Fruit fly (Drosophila melanogaster): ENCODE data around the gene Nup205.

Gene Nup205

dm6 chrX:19859331-19859730 is 7.3 kb downstream of the Nup205 start:
- TF ChIP-seq Sox15 (GFP tag; optimal IDR thresholded peaks at IDR 0.05), result no peak
- TF ChIP-seq CG6792 (GFP tag; optimal IDR thresholded peaks at IDR 0.05), result no peak
- no peak for TF ChIP-seq achi (GFP tag; optimal IDR thresholded peaks at IDR 0.05)
- no peak for TF ChIP-seq CG6276 (GFP tag; optimal IDR thresholded peaks at IDR 0.05)
- no peak for TF ChIP-seq CG8319 (GFP tag; optimal IDR thresholded peaks at IDR 0.05)
- TF ChIP-seq eg (GFP tag; IDR thresholded peaks at IDR 0.05), result no peak
- no peak for TF ChIP-seq salr (GFP tag; optimal IDR thresholded peaks at IDR 0.05)
- no peak for TF ChIP-seq CG6163 (GFP tag; IDR thresholded peaks at IDR 0.05)
- no peak for TF ChIP-seq Hr38 (GFP tag; optimal IDR thresholded peaks at IDR 0.05)
- no peak for TF ChIP-seq CG10631 (GFP tag; optimal IDR thresholded peaks at IDR 0.05)
- no peak for TF ChIP-seq CG15336 (GFP tag; IDR thresholded peaks at IDR 0.05)
- TF ChIP-seq fd59A (GFP tag; optimal IDR thresholded peaks at IDR 0.05), result no peak

- TF ChIP-seq CG10669 (GFP tag; optimal IDR thresholded peaks at IDR 0.05) (no peak), lz (GFP tag; optimal IDR thresholded peaks at IDR 0.05) (peak; percentile 19), CG10631 (GFP tag; optimal IDR thresholded peaks at IDR 0.05) (no peak), Smox (GFP tag; optimal IDR thresholded peaks at IDR 0.05) (peak; percentile 32), CG6808 (GFP tag; optimal IDR thresholded peaks at IDR 0.05) (no peak), Ets96B (tag; optimal IDR thresholded peaks at IDR 0.05) (no peak), Hr39 (GFP tag; optimal IDR thresholded peaks at IDR 0.05) (peak; percentile 18), esn (GFP tag; optimal IDR thresholded peaks at IDR 0.05) (peak; percentile 15), CG15336 (GFP tag; IDR thresholded peaks at IDR 0.05) (peak; percentile 58; the same call in 1 of the 2 replicates), salr (GFP tag; optimal IDR thresholded peaks at IDR 0.05) (no peak), Ets21C (GFP tag; optimal IDR thresholded peaks at IDR 0.05) (no peak), Blimp-1 (GFP tag; optimal IDR thresholded peaks at IDR 0.05) (no peak), Eip78C (GFP tag) (no peak), CG8119 (GFP tag; IDR thresholded peaks at IDR 0.05) (0 out of 3 replicates have a peak, but pooled peaks have one; percentile 46)
These were observed 13.6 kb downstream of the Nup205 start, which contains the start of gene THADA for dm6 chrX:19865389-19866144. Gene THADA (minus strand): TSS chrX:19865524.

DNA sequence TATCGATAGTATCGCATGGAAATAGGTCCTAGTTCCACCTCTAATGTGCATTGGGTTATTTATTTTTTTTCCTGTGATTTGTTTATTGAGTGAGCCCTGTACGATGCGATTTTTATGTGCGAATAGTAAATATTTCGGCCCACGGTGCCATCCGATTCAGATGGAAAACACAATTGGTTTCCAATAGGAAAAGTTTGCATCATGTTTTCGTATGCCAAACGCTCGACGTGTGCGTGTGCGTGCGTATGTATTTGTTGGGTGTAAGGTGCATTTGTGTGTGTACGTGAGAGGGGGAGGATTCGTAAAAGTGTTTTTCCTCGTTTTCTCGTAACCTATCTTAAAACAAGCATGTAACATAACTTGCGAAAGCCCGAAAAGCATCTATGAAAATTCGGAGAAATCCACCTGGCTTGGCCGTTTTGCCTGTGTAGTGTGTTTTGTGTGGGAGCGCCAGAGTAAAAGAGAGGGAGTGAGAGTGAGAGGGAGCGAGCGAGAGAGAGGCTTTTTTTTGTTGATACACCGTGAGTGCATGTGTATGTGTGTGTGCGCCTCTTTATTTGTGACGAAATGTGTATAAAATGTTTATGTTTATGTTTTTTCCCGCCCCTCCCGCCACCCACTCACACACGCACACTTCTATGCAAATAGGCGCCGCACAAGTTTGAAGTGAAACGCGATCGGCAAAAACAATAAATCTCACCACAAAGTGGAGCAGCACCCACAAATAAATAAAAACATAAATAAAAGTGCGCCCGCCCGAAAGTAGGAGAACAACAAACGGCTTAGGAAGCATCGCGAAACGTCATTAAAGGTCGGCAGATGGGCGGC is 14.3 kb downstream of the Nup205 start, which contains the start of gene Hers:
Gene Hers (plus strand): TSS at position 2 of the 828 bp plus-strand sequence.
- TF ChIP-seq Eip75B (GFP tag; optimal IDR thresholded peaks at IDR 0.05) (no peak), Eip78C (GFP tag) (peak; percentile 66), eg (GFP tag; IDR thresholded peaks at IDR 0.05) (0 out of 3 replicates have a peak, but pooled peaks have one; percentile 8), svp (GFP tag) (peak; percentile 63), fkh (GFP tag; optimal IDR thresholded peaks at IDR 0.05) (peak; percentile 73), Blimp-1 (GFP tag; optimal IDR thresholded peaks at IDR 0.05) (no peak), CG6163 (GFP tag; IDR thresholded peaks at IDR 0.05) (peak; percentile 26; the same call in 1 of the 3 replicates), CG6808 (GFP tag; optimal IDR thresholded peaks at IDR 0.05) (peak; percentile 22), Met (GFP tag; optimal IDR thresholded peaks at IDR 0.05) (no peak)

- TF ChIP-seq eg (GFP tag; IDR thresholded peaks at IDR 0.05) (0 out of 3 replicates have a peak, but pooled peaks have one; percentile 40), topi (GFP tag; optimal IDR thresholded peaks at IDR 0.05) (no peak)
These were observed 15.0 kb downstream of the Nup205 start for dm6 chrX:19867007-19867406.

- peak; percentile 93 for TF ChIP-seq dac (GFP tag; optimal IDR thresholded peaks at IDR 0.05)
- TF ChIP-seq esn (GFP tag; optimal IDR thresholded peaks at IDR 0.05), result peak; percentile 89
- peak; percentile 94 for TF ChIP-seq Ets96B (tag; optimal IDR thresholded peaks at IDR 0.05)
- peak; percentile 93 for TF ChIP-seq CG10669 (GFP tag; optimal IDR thresholded peaks at IDR 0.05)
- peak; percentile 95 for TF ChIP-seq Eip75B (GFP tag; optimal IDR thresholded peaks at IDR 0.05)
- peak; percentile 94 for TF ChIP-seq CG10631 (GFP tag; optimal IDR thresholded peaks at IDR 0.05)
- peak; percentile 93 for TF ChIP-seq Sox14 (GFP tag; optimal IDR thresholded peaks at IDR 0.05)
- peak; percentile 86 for TF ChIP-seq dsx (GFP tag; optimal IDR thresholded peaks at IDR 0.05; ENCODE audit: poor library complexity, severe bottlenecking)
- peak; percentile 78 for TF ChIP-seq CG11902 (GFP tag; optimal IDR thresholded peaks at IDR 0.05)
- peak; percentile 97 for TF ChIP-seq CG8119 (GFP tag; IDR thresholded peaks at IDR 0.05)
- TF ChIP-seq CG3919 (GFP tag; optimal IDR thresholded peaks at IDR 0.05), result peak; percentile 94
- TF ChIP-seq OdsH (GFP tag; optimal IDR thresholded peaks at IDR 0.05), result peak; percentile 94
- peak; percentile 94 for TF ChIP-seq fd59A (GFP tag; optimal IDR thresholded peaks at IDR 0.05)
- TF ChIP-seq Eip78C (GFP tag), result peak; percentile 98
- peak; percentile 87 for TF ChIP-seq lz (GFP tag; optimal IDR thresholded peaks at IDR 0.05)
- TF ChIP-seq CG11762 (GFP tag; optimal IDR thresholded peaks at IDR 0.05; ENCODE audit: insufficient read depth), result peak; percentile 95
- peak; percentile 84 for TF ChIP-seq Hr39 (GFP tag; optimal IDR thresholded peaks at IDR 0.05)
- peak; percentile 85 for TF ChIP-seq svp (GFP tag)
- TF ChIP-seq eg (GFP tag; IDR thresholded peaks at IDR 0.05), result peak; percentile 92
- TF ChIP-seq CG11294 (GFP tag; IDR thresholded peaks at IDR 0.05), result peak; percentile 80
- TF ChIP-seq CG4318 (GFP tag; optimal IDR thresholded peaks at IDR 0.05), result peak; percentile 89
- TF ChIP-seq Ets21C (GFP tag; optimal IDR thresholded peaks at IDR 0.05), result peak; percentile 79
- TF ChIP-seq fkh (GFP tag; optimal IDR thresholded peaks at IDR 0.05), result no peak
- peak; percentile 93 for TF ChIP-seq CG6808 (GFP tag; optimal IDR thresholded peaks at IDR 0.05)
These were observed 23.0 kb downstream of the Nup205 start for dm6 chrX:19875059-19875458.

Measured in whole organism, prepupa.